Worm (Caenorhabditis elegans): ENCODE data around the gene srt-65.

Gene srt-65

DNA sequence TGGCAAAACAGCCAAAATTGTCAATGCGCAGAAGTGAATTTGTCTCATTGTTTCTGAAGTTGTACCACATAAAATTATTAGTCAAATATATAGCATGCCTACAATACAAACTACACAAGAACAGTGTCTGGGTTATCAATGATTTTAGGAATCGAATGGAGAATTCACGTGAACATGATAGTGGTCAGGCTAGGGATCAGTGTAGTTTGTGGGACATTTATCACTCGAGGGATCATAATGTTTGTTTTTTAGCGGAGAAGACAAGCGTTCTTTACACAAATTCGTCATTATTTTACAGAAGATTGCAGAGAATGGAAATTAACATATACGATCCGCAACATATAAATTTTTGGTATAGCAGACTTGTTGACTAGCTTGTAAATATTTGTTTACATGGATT lies 4.5 kb upstream of the srt-65 start, which contains the start of gene ugt-51:
ugt-51 (minus strand) TSS at position 101 of the 400 bp plus-strand sequence.
- TF ChIP-seq ztf-22 (GFP tag; optimal IDR thresholded peaks at IDR 0.05), result no peak
- TF ChIP-seq snpc-3.4 (tag; optimal IDR thresholded peaks at IDR 0.05), result no peak

- TF ChIP-seq lir-1 (GFP tag; conservative IDR thresholded peaks at IDR 0.05) (no peak), unc-62 (GFP tag; optimal IDR thresholded peaks at IDR 0.05) (no peak), nhr-27 (tag; optimal IDR thresholded peaks at IDR 0.05) (no peak), B0261.1 (tag; optimal IDR thresholded peaks at IDR 0.05) (no peak), cebp-2 (GFP tag; IDR thresholded peaks at IDR 0.05) (no peak), mxl-1 (tag; optimal IDR thresholded peaks at IDR 0.05) (no peak), nfya-2 (GFP tag; IDR thresholded peaks at IDR 0.05) (no peak), ztf-18 (tag; optimal IDR thresholded peaks at IDR 0.05) (no peak), ceh-27 (GFP tag; optimal IDR thresholded peaks at IDR 0.05) (no peak), F52B5.7 (tag; optimal IDR thresholded peaks at IDR 0.05) (no peak), nhr-90 (tag; optimal IDR thresholded peaks at IDR 0.05) (no peak), F10E7.11 (tag; optimal IDR thresholded peaks at IDR 0.05) (no peak), B0336.3 (GFP tag; IDR thresholded peaks at IDR 0.05) (no peak), athp-1 (tag; optimal IDR thresholded peaks at IDR 0.05) (no peak), Y53F4B.3 (GFP tag; IDR thresholded peaks at IDR 0.05) (no peak), F49E8.2 (tag; optimal IDR thresholded peaks at IDR 0.05; ENCODE audit: insufficient read depth) (no peak)
Measured at ce11 chrV:5169586-5169985, 3.1 kb downstream of the srt-65 start, which contains the start of gene srt-64. TSS of gene srt-64 (minus strand) at chrV:5169686.

DNA sequence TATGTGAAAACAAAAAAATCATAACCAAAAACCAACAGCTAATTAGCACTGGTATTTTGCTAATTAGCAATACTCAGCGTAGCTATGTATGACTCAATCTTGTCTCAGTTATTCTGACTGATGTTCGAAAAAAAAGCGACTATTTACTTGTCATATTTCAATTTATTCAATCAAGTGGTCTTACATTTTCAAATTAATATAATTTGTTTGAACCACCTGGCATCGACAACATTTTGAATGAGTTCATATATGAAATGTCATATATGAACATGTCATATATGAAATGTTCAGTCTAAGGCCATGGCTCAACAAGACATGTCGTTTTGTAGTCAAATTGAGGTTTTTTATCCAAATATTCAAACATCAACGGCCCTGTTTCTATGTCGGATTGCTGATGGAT lies 7.3 kb downstream of the srt-65 start, which contains the start of gene srw-140:
srw-140 (plus strand) TSS at position 301 of the 400 bp plus-strand sequence.
- TF ChIP-seq sptf-2 (GFP tag; optimal IDR thresholded peaks at IDR 0.05), result no peak
- no peak for TF ChIP-seq B0035.1 (tag; optimal IDR thresholded peaks at IDR 0.05)
- no peak for TF ChIP-seq ceh-40 (GFP tag; IDR thresholded peaks at IDR 0.05)
- TF ChIP-seq dpff-1 (tag; optimal IDR thresholded peaks at IDR 0.05), result no peak
- TF ChIP-seq lin-54 (GFP tag; optimal IDR thresholded peaks at IDR 0.05), result no peak
- no peak for TF ChIP-seq F37B4.10 (GFP tag; IDR thresholded peaks at IDR 0.05)
- no peak for TF ChIP-seq ceh-58 (GFP tag; IDR thresholded peaks at IDR 0.05)
- TF ChIP-seq ceh-27 (GFP tag; optimal IDR thresholded peaks at IDR 0.05), result no peak
- no peak for TF ChIP-seq die-1 (tag; optimal IDR thresholded peaks at IDR 0.05)
- no peak for TF ChIP-seq xnd-1 (tag; optimal IDR thresholded peaks at IDR 0.05)
- TF ChIP-seq ZK185.1 (tag; optimal IDR thresholded peaks at IDR 0.05; ENCODE audit: poor library complexity, severe bottlenecking), result no peak
- TF ChIP-seq F52B5.7 (tag; optimal IDR thresholded peaks at IDR 0.05), result no peak
- TF ChIP-seq tbx-9 (tag; optimal IDR thresholded peaks at IDR 0.05; ENCODE audit: borderline replicate concordance), result no peak
- TF ChIP-seq cebp-2 (GFP tag; IDR thresholded peaks at IDR 0.05), result no peak
- no peak for TF ChIP-seq C17E4.6 (GFP tag; IDR thresholded peaks at IDR 0.05)
- TF ChIP-seq aptf-3 (GFP tag; IDR thresholded peaks at IDR 0.05), result no peak
- no peak for TF ChIP-seq dox-1 (GFP tag; IDR thresholded peaks at IDR 0.05)
- no peak for TF ChIP-seq lin-40 (tag; optimal IDR thresholded peaks at IDR 0.05)
- TF ChIP-seq zim-3 (tag; optimal IDR thresholded peaks at IDR 0.05), result no peak

DNA sequence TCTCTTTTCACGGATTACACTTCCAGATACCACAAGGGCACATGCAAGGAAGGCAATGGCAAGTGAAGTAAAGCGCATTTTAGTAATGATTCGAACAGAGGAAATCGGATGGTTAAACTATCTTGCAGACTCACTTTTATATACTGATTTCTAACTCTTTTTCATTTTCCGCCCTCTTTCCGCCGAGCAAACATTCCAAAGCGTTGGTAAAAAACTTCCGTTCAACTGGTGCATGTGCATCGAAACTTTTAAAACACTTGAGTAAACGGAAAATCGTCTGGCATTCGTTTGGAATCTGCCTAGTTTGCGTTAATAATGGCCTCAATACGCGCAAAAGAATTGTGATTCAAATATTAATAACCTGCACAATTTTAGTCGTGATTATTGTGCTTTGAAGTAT lies 8.1 kb downstream of the srt-65 start, which contains the start of gene abu-7:
abu-7 (minus strand) TSS at position 101 of the 400 bp plus-strand sequence.
- TF ChIP-seq aptf-3 (GFP tag; IDR thresholded peaks at IDR 0.05) (no peak), sea-2 (GFP tag; IDR thresholded peaks at IDR 0.05) (no peak), madf-3 (GFP tag; IDR thresholded peaks at IDR 0.05) (no peak), nhr-90 (tag; optimal IDR thresholded peaks at IDR 0.05) (no peak), snpc-4 (GFP tag; optimal IDR thresholded peaks at IDR 0.05) (no peak), snpc-4 (tag; optimal IDR thresholded peaks at IDR 0.05) (no peak), atf-7 (tag; optimal IDR thresholded peaks at IDR 0.05) (no peak), attf-6 (GFP tag; IDR thresholded peaks at IDR 0.05) (no peak), zfh-2 (GFP tag; conservative IDR thresholded peaks at IDR 0.05) (no peak), egl-44 (GFP tag; IDR thresholded peaks at IDR 0.05) (no peak), lag-1 (GFP tag; IDR thresholded peaks at IDR 0.05) (no peak), F39B2.1 (GFP tag; IDR thresholded peaks at IDR 0.05) (no peak), chd-7 (tag; optimal IDR thresholded peaks at IDR 0.05) (no peak), nfya-1 (tag; optimal IDR thresholded peaks at IDR 0.05; ENCODE audit: borderline replicate concordance, insufficient read depth) (no peak), ztf-28 (GFP tag; IDR thresholded peaks at IDR 0.05) (no peak)

Data from whole organism, young adult.